Worm (Caenorhabditis elegans) whole organism, late embryonic: Measurements from ENCODE around the gene srg-66.
A peak's percentile ranks its signal among the peaks of the same experiment; 100 is the strongest.

ENCODE experiments used
- C08G9.2 ChIP-seq: sonication (generic microtip); optimal IDR thresholded peaks from 2 replicates; lab custom pipeline; 2016; ENCODE audit warnings: mild to moderate bottlenecking, missing genetic modification characterization, moderate library complexity, missing compliant biosample characterization
- F13H6.1 ChIP-seq: sonication (generic microtip); optimal IDR thresholded peaks from 2 replicates; lab custom pipeline; 2016; ENCODE audit warnings: missing genetic modification characterization, missing compliant biosample characterization
- T23F11.4 ChIP-seq: fragments of 200-800 bp; sonication (Bioruptor generic); optimal IDR thresholded peaks from 2 replicates; lab custom pipeline; 2018; ENCODE audit warnings: mild to moderate bottlenecking, missing genetic modification characterization, missing compliant biosample characterization
- ahr-1 ChIP-seq: sonication (generic microtip); optimal IDR thresholded peaks from 2 replicates; lab custom pipeline; 2016; ENCODE audit warnings: missing genetic modification characterization, missing compliant biosample characterization
- ama-1 ChIP-seq: fragments of 150-350 bp; optimal IDR thresholded peaks from 2 replicates; lab custom pipeline; 2014
- ceh-14 ChIP-seq: sonication (generic microtip); optimal IDR thresholded peaks from 2 replicates; lab custom pipeline; 2016; ENCODE audit warnings: missing genotype, missing genetic modification characterization, missing compliant biosample characterization
- ceh-18 ChIP-seq: sonication (generic microtip); optimal IDR thresholded peaks from 2 replicates; lab custom pipeline; 2016; ENCODE audit warnings: missing genetic modification characterization, missing compliant biosample characterization
- ceh-19 ChIP-seq: fragments of 200-800 bp; sonication (Bioruptor generic); optimal IDR thresholded peaks from 2 replicates; lab custom pipeline; 2018; ENCODE audit warnings: mild to moderate bottlenecking, missing genetic modification characterization, missing compliant biosample characterization
- ceh-2 ChIP-seq: sonication (generic microtip); optimal IDR thresholded peaks from 2 replicates; lab custom pipeline; 2016; ENCODE audit warnings: missing genotype, missing genetic modification characterization, missing compliant biosample characterization
- ceh-22 ChIP-seq: sonication (generic microtip); optimal IDR thresholded peaks from 2 replicates; lab custom pipeline; 2017; ENCODE audit warnings: missing biosample characterization, missing genetic modification characterization
- ceh-24 ChIP-seq: sonication (generic microtip); optimal IDR thresholded peaks from 2 replicates; lab custom pipeline; 2016; ENCODE audit warnings: mild to moderate bottlenecking, missing genetic modification characterization, missing compliant biosample characterization
- ceh-30 ChIP-seq: fragments of 150-350 bp; optimal IDR thresholded peaks from 2 replicates; lab custom pipeline; 2014; ENCODE audit warnings: missing biosample characterization, missing genetic modification characterization
- che-1 ChIP-seq: sonication (generic microtip); optimal IDR thresholded peaks from 2 replicates; lab custom pipeline; 2016; ENCODE audit warnings: mild to moderate bottlenecking, missing genetic modification characterization, missing compliant biosample characterization
- elt-2 ChIP-seq: sonication (generic microtip); optimal IDR thresholded peaks from 2 replicates; lab custom pipeline; 2016; ENCODE audit warnings: missing genetic modification reagents, missing genetic modification characterization, missing compliant biosample characterization
- elt-4 ChIP-seq: sonication (generic microtip); optimal IDR thresholded peaks from 2 replicates; lab custom pipeline; 2016; ENCODE audit warnings: missing genetic modification characterization, missing compliant biosample characterization
- ets-4 ChIP-seq: sonication (generic microtip); optimal IDR thresholded peaks from 2 replicates; lab custom pipeline; 2016; ENCODE audit warnings: missing genetic modification characterization, missing compliant biosample characterization
- eyg-1 ChIP-seq: sonication (generic microtip); optimal IDR thresholded peaks from 2 replicates; lab custom pipeline; 2016; ENCODE audit warnings: missing genotype, missing genetic modification characterization, missing compliant biosample characterization
- fax-1 ChIP-seq: sonication (generic microtip); optimal IDR thresholded peaks from 2 replicates; lab custom pipeline; 2016; ENCODE audit warnings: missing genotype, missing genetic modification characterization, missing compliant biosample characterization
- hlh-6 ChIP-seq: sonication (generic microtip); optimal IDR thresholded peaks from 2 replicates; lab custom pipeline; 2016; ENCODE audit warnings: missing genotype, missing genetic modification characterization, missing compliant biosample characterization
- hlh-8 ChIP-seq: sonication (generic microtip); optimal IDR thresholded peaks from 2 replicates; lab custom pipeline; 2016; ENCODE audit warnings: missing genotype, missing genetic modification characterization, missing compliant biosample characterization
- lin-11 ChIP-seq: fragments of 200-800 bp; sonication (Bioruptor generic); optimal IDR thresholded peaks from 2 replicates; lab custom pipeline; 2018; ENCODE audit warnings: mild to moderate bottlenecking, missing genetic modification characterization, missing compliant biosample characterization
- madf-2 ChIP-seq: sonication (generic microtip); optimal IDR thresholded peaks from 2 replicates; lab custom pipeline; 2017; ENCODE audit warnings: missing genetic modification characterization, missing compliant biosample characterization
- mec-3 ChIP-seq: sonication (generic microtip); optimal IDR thresholded peaks from 2 replicates; lab custom pipeline; 2016; ENCODE audit warnings: borderline replicate concordance, missing genetic modification characterization, missing compliant biosample characterization
- nhr-232 ChIP-seq: sonication (generic microtip); optimal IDR thresholded peaks from 2 replicates; lab custom pipeline; 2016; ENCODE audit warnings: missing genetic modification characterization, missing compliant biosample characterization
- odd-2 ChIP-seq: sonication (generic microtip); optimal IDR thresholded peaks from 2 replicates; lab custom pipeline; 2017; ENCODE audit warnings: antibody characterized with exemption, mild to moderate bottlenecking, missing genetic modification characterization, missing compliant biosample characterization
- pag-3 ChIP-seq: sonication (generic microtip); optimal IDR thresholded peaks from 2 replicates; lab custom pipeline; 2016; ENCODE audit warnings: missing compliant biosample characterization, missing genetic modification characterization, borderline replicate concordance
- pax-1 ChIP-seq: fragments of 150-350 bp; optimal IDR thresholded peaks from 2 replicates; lab custom pipeline; 2014; ENCODE audit warnings: missing biosample characterization, missing genetic modification characterization
- pha-2 ChIP-seq: sonication (generic microtip); optimal IDR thresholded peaks from 2 replicates; lab custom pipeline; 2017; ENCODE audit warnings: mild to moderate bottlenecking, missing genetic modification characterization, missing compliant biosample characterization
- ref-2 ChIP-seq: sonication (generic microtip); optimal IDR thresholded peaks from 2 replicates; lab custom pipeline; 2016; ENCODE audit warnings: missing genetic modification characterization, missing compliant biosample characterization
- sox-4 ChIP-seq: sonication (generic microtip); optimal IDR thresholded peaks from 2 replicates; lab custom pipeline; 2017; ENCODE audit warnings: mild to moderate bottlenecking, missing genetic modification characterization, inconsistent platforms, missing compliant biosample characterization
- syd-9 ChIP-seq: sonication (generic microtip); optimal IDR thresholded peaks from 2 replicates; lab custom pipeline; 2016; ENCODE audit warnings: mild to moderate bottlenecking, missing genetic modification characterization, moderate library complexity, missing compliant biosample characterization
- tbx-2 ChIP-seq: sonication (generic microtip); optimal IDR thresholded peaks from 2 replicates; lab custom pipeline; 2016; ENCODE audit warnings: missing genetic modification characterization, missing compliant biosample characterization
- ttx-3 ChIP-seq: sonication (generic microtip); optimal IDR thresholded peaks from 2 replicates; lab custom pipeline; 2016; ENCODE audit warnings: missing genetic modification reagents, missing genetic modification characterization, missing compliant biosample characterization
- unc-55 ChIP-seq: sonication (generic microtip); optimal IDR thresholded peaks from 2 replicates; lab custom pipeline; 2017; ENCODE audit warnings: missing biosample characterization, missing genetic modification reagents, missing genetic modification characterization
- zip-5 ChIP-seq: sonication (generic microtip); optimal IDR thresholded peaks from 2 replicates; lab custom pipeline; 2016; ENCODE audit warnings: missing genetic modification characterization, missing compliant biosample characterization
- ztf-16 ChIP-seq: sonication (generic microtip); optimal IDR thresholded peaks from 2 replicates; lab custom pipeline; 2017; ENCODE audit warnings: missing genetic modification characterization, missing compliant biosample characterization

Gene srg-66

DNA sequence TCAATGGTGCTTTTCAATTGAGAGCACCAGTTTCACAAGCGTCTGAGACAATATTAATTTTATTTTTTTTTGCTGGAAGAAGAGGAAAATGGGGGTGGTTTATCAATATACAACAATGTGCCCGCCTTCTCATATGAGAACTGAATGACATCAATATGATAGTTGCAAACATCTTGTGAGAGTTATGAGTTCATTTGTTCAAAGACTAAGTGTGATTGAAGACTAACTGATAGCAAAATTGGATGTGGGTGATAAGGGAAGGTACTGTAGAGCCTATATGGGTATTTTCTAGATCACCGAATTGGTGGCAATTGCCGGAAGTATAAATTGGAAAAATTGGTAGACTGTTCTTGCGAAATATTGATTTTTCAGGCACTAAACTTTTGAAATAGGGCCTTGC lies 30.3 kb upstream of the srg-66 start:
- TF ChIP-seq ceh-19 (GFP tag; lab: Kevin White, UChicago), result no peak
- TF ChIP-seq elt-2 (tag; lab: Kevin White, UChicago), result peak; percentile 15

DNA sequence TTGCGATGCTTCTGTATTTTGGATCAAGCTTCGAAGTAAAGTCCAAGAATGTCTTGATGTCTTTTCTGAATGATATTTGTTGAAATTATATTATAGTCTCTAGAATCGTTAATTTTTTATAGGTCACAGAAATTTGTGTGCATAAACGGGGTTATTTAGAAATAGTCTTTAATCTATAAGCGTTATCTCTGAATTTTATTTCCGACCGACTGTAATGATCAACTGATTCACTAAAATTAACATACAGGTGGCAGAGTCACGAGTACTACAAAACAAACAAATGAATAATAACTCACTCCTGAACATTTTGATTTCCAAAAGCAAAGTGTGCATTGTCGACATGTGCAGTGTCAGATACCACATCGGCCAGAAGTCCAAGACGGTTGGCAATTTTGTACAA lies 29.5 kb upstream of the srg-66 start:
- TF ChIP-seq hlh-8 (tag; lab: Kevin White, UChicago) (no peak), unc-55 (no peak), C08G9.2 (no peak), T23F11.4 (GFP tag; lab: Kevin White, UChicago) (no peak), ref-2 (tag; lab: Kevin White, UChicago) (no peak), elt-4 (tag; lab: Kevin White, UChicago) (no peak), pax-1 (tag; lab: Kevin White, UChicago) (no peak), odd-2 (tag; lab: Kevin White, UChicago) (no peak), ceh-18 (tag; lab: Kevin White, UChicago) (no peak), eyg-1 (no peak), nhr-232 (tag; lab: Kevin White, UChicago) (no peak), ahr-1 (tag; lab: Kevin White, UChicago) (no peak), tbx-2 (tag; lab: Kevin White, UChicago) (no peak), ceh-2 (tag; lab: Kevin White, UChicago) (no peak), mec-3 (tag; lab: Kevin White, UChicago) (no peak), syd-9 (no peak), fax-1 (tag; lab: Kevin White, UChicago) (no peak), pag-3 (tag; lab: Kevin White, UChicago) (no peak)

DNA sequence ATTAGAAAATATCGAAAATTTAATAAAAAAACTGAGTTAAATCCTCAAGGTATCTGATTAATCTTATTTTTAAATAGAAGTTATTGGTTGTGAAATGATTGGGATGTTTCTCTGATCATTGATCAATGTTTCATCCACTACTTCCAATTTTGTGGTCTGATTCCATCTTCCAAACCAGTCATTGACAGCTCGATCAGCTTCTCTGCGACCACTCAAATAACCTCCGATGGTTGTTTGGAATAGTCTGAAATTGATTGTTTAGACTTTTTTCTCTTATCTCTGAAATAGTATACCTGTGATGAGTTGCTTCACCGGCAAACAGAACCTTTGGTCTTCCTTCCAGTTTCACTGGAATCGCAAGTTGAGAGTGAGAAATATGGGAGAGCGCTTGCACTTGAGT lies 27.8 kb upstream of the srg-66 start:
- no peak for TF ChIP-seq sox-4
- TF ChIP-seq ets-4, result no peak
- TF ChIP-seq ceh-30 (tag; lab: Kevin White, UChicago), result no peak
- TF ChIP-seq tbx-2 (tag; lab: Kevin White, UChicago), result no peak
- TF ChIP-seq ttx-3 (tag; lab: Kevin White, UChicago), result no peak

DNA sequence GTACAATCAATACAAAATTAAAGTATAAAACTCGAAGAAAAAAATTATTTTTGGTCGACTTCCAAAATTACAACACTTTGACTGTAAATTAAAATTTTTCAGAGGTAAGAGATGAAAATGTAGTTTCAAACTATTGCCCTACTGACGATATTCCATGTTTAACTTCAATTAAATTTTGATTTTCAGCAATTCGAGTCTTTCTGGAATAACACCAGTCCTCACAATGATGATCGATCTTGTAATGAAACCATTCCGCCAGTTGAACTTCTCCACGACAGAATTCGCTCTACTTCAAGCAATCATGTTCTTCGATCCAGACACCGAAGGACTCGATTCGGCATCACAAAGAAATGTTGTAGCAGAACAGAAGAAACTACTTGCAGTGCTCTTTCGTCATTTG lies 26.9 kb upstream of the srg-66 start:
- TF ChIP-seq F13H6.1 (tag; lab: Kevin White, UChicago) (no peak), ceh-22 (tag; lab: Kevin White, UChicago) (no peak), ama-1 (lab: Kevin White, UChicago) (no peak), ceh-2 (tag; lab: Kevin White, UChicago) (no peak), tbx-2 (tag; lab: Kevin White, UChicago) (no peak), madf-2 (tag; lab: Kevin White, UChicago) (no peak), che-1 (no peak), ztf-16 (tag; lab: Kevin White, UChicago) (no peak), fax-1 (tag; lab: Kevin White, UChicago) (no peak), lin-11 (no peak), ahr-1 (tag; lab: Kevin White, UChicago) (no peak), mec-3 (tag; lab: Kevin White, UChicago) (no peak), zip-5 (tag; lab: Kevin White, UChicago) (no peak), nhr-232 (tag; lab: Kevin White, UChicago) (no peak), ceh-24 (tag; lab: Kevin White, UChicago) (no peak), ets-4 (no peak), hlh-6 (no peak), pha-2 (no peak), ceh-14 (tag; lab: Kevin White, UChicago) (no peak)
